Fruit fly (Drosophila melanogaster) whole organism, prepupa: ENCODE results near the gene PGRP-SB2.

Source experiments
- CG8319 ChIP-seq: fragments of 200-800 bp; sonication (Bioruptor generic); optimal IDR thresholded peaks from 3 replicates; lab custom pipeline; 2016; ENCODE audit warnings: missing biosample characterization, missing genetic modification characterization
- Eip78C ChIP-seq: fragments of 200-800 bp; sonication (Bioruptor generic); peaks from one replicate; lab custom pipeline; 2016; ENCODE audit warnings: missing biosample characterization, missing genetic modification characterization
- Ets21C ChIP-seq: fragments of 200-800 bp; sonication (Bioruptor generic); optimal IDR thresholded peaks from 3 replicates; lab custom pipeline; 2016; ENCODE audit warnings: missing biosample characterization, missing genetic modification characterization
- OdsH ChIP-seq: fragments of 200-800 bp; sonication (Bioruptor generic); optimal IDR thresholded peaks from 3 replicates; lab custom pipeline; 2016; ENCODE audit warnings: missing biosample characterization, missing genetic modification characterization
- cyc ChIP-seq: fragments of 200-800 bp; sonication (Bioruptor generic); optimal IDR thresholded peaks from 3 replicates; lab custom pipeline; 2016; ENCODE audit warnings: missing biosample characterization, missing genetic modification characterization
- dac ChIP-seq: fragments of 200-800 bp; sonication (Bioruptor generic); optimal IDR thresholded peaks from 2 replicates; lab custom pipeline; 2017; ENCODE audit warnings: missing biosample characterization, mild to moderate bottlenecking, missing genetic modification characterization
- dsx ChIP-seq: fragments of 200-800 bp; optimal IDR thresholded peaks from 3 replicates; lab custom pipeline; 2019; ENCODE audit warnings: missing biosample characterization, mild to moderate bottlenecking, missing genetic modification characterization, moderate library complexity; ENCODE audit not compliant: poor library complexity, severe bottlenecking
- eg ChIP-seq: fragments of 200-800 bp; sonication (Bioruptor generic); IDR thresholded peaks from 3 replicates; pipeline ENCODE4 v1.3.6; 2022; ENCODE audit warnings: missing biosample characterization, missing genetic modification characterization
- esn ChIP-seq: fragments of 200-800 bp; sonication (Bioruptor generic); optimal IDR thresholded peaks from 2 replicates; lab custom pipeline; 2016; ENCODE audit warnings: missing biosample characterization, mild to moderate bottlenecking, missing genetic modification characterization, moderate library complexity
- fd85E ChIP-seq: fragments of 200-800 bp; sonication (Bioruptor generic); optimal IDR thresholded peaks from 3 replicates; lab custom pipeline; 2016; ENCODE audit warnings: missing biosample characterization, missing genetic modification characterization
- net ChIP-seq: fragments of 200-800 bp; sonication (Bioruptor generic); optimal IDR thresholded peaks from 3 replicates; lab custom pipeline; 2016; ENCODE audit warnings: missing biosample characterization, missing genetic modification characterization
- topi ChIP-seq: fragments of 200-800 bp; sonication (Bioruptor generic); optimal IDR thresholded peaks from 3 replicates; lab custom pipeline; 2016; ENCODE audit warnings: missing biosample characterization, missing genetic modification characterization

dm6 chr3L:16702866-16703265 lies 23.5 kb upstream of the PGRP-SB2 start:
- TF ChIP-seq dac (GFP tag; lab: Kevin White, UChicago) (no peak), OdsH (GFP tag; lab: Kevin White, UChicago) (no peak), esn (GFP tag; lab: Kevin White, UChicago) (no peak), Eip78C (GFP tag; lab: Kevin White, UChicago) (no peak), fd85E (GFP tag; lab: Kevin White, UChicago) (no peak), topi (GFP tag; lab: Kevin White, UChicago) (no peak), CG8319 (GFP tag; lab: Kevin White, UChicago) (no peak), cyc (GFP tag; lab: Kevin White, UChicago) (no peak), dsx (no peak), net (no peak), Ets21C (GFP tag; lab: Kevin White, UChicago) (no peak), eg (no peak)
